Fruit fly (Drosophila melanogaster) whole organism, prepupa: ENCODE measurements around the gene Cpr66Cb.

Experiments
- Blimp-1 ChIP-seq: fragments of 200-800 bp; sonication (Bioruptor generic); optimal IDR thresholded peaks from 3 replicates; lab custom pipeline; 2017; ENCODE audit warnings: missing biosample characterization, missing genetic modification characterization, mild to moderate bottlenecking, moderate library complexity, missing genetic modification reagents
- CG10631 ChIP-seq: fragments of 200-800 bp; sonication (Bioruptor generic); optimal IDR thresholded peaks from 2 replicates; lab custom pipeline; 2016; ENCODE audit warnings: missing biosample characterization, missing genetic modification characterization
- CG10669 ChIP-seq: fragments of 200-800 bp; sonication (Bioruptor generic); optimal IDR thresholded peaks from 3 replicates; lab custom pipeline; 2018; ENCODE audit warnings: missing biosample characterization, mild to moderate bottlenecking, missing genetic modification characterization, moderate library complexity
- CG11294 ChIP-seq: fragments of 200-800 bp; sonication (Bioruptor generic); IDR thresholded peaks from 2 replicates; pipeline ENCODE4 v1.3.6; 2022; ENCODE audit warnings: missing biosample characterization, missing genetic modification characterization
- CG11762 ChIP-seq: fragments of 200-800 bp; sonication (Bioruptor generic); optimal IDR thresholded peaks from 3 replicates; lab custom pipeline; 2016; ENCODE audit warnings: missing biosample characterization, missing genetic modification characterization; ENCODE audit not compliant: insufficient read depth
- CG11902 ChIP-seq: fragments of 200-800 bp; sonication (Bioruptor generic); optimal IDR thresholded peaks from 3 replicates; lab custom pipeline; 2016; ENCODE audit warnings: missing biosample characterization, missing genetic modification characterization
- CG15336 ChIP-seq: fragments of 200-800 bp; sonication (Bioruptor generic); IDR thresholded peaks from 2 replicates; pipeline ENCODE4 v1.3.6; 2022; ENCODE audit warnings: missing biosample characterization, missing genetic modification characterization
- CG1621 ChIP-seq: fragments of 200-800 bp; sonication (Bioruptor generic); optimal IDR thresholded peaks from 3 replicates; lab custom pipeline; 2018; ENCODE audit warnings: missing biosample characterization, mild to moderate bottlenecking, missing genetic modification characterization
- CG16779 ChIP-seq: fragments of 200-800 bp; sonication (Bioruptor generic); optimal IDR thresholded peaks from 3 replicates; lab custom pipeline; 2017; ENCODE audit warnings: missing biosample characterization, mild to moderate bottlenecking, missing genetic modification characterization
- CG3032 ChIP-seq: fragments of 200-800 bp; optimal IDR thresholded peaks from 2 replicates; lab custom pipeline; 2019; ENCODE audit warnings: missing biosample characterization, mild to moderate bottlenecking, missing genetic modification characterization, moderate library complexity
- CG31627 ChIP-seq: fragments of 200-800 bp; sonication (Bioruptor generic); optimal IDR thresholded peaks from 3 replicates; lab custom pipeline; 2016; ENCODE audit warnings: missing biosample characterization, missing genetic modification characterization
- CG32006 ChIP-seq: fragments of 200-800 bp; sonication (Bioruptor generic); optimal IDR thresholded peaks from 3 replicates; lab custom pipeline; 2017; ENCODE audit warnings: missing biosample characterization, mild to moderate bottlenecking, missing genetic modification characterization
- CG34406 ChIP-seq: fragments of 200-800 bp; sonication (Bioruptor generic); optimal IDR thresholded peaks from 3 replicates; lab custom pipeline; 2016; ENCODE audit warnings: missing biosample characterization, missing genetic modification characterization
- CG3919 ChIP-seq: fragments of 200-800 bp; sonication (Bioruptor generic); optimal IDR thresholded peaks from 3 replicates; lab custom pipeline; 2016; ENCODE audit warnings: missing biosample characterization, missing genetic modification characterization
- CG4318 ChIP-seq: fragments of 200-800 bp; sonication (Bioruptor generic); optimal IDR thresholded peaks from 3 replicates; lab custom pipeline; 2017; ENCODE audit warnings: missing biosample characterization, mild to moderate bottlenecking, missing genetic modification characterization
- CG6276 ChIP-seq: fragments of 200-800 bp; sonication (Bioruptor generic); optimal IDR thresholded peaks from 2 replicates; lab custom pipeline; 2017; ENCODE audit warnings: missing biosample characterization, mild to moderate bottlenecking, missing genetic modification characterization
- CG6792 ChIP-seq: fragments of 200-800 bp; sonication (Bioruptor generic); optimal IDR thresholded peaks from 3 replicates; lab custom pipeline; 2016; ENCODE audit warnings: missing biosample characterization, missing genetic modification characterization
- CG6808 ChIP-seq: fragments of 200-800 bp; sonication (Bioruptor generic); optimal IDR thresholded peaks from 3 replicates; lab custom pipeline; 2017; ENCODE audit warnings: missing biosample characterization, missing genetic modification characterization, mild to moderate bottlenecking, moderate library complexity, missing genetic modification reagents
- CG7368 ChIP-seq: fragments of 200-800 bp; sonication (Bioruptor generic); optimal IDR thresholded peaks from 3 replicates; lab custom pipeline; 2016; ENCODE audit warnings: missing biosample characterization, missing genetic modification characterization
- CG8119 ChIP-seq: fragments of 200-800 bp; sonication (Bioruptor generic); IDR thresholded peaks from 3 replicates; pipeline ENCODE4 v1.3.6; 2022; ENCODE audit warnings: missing biosample characterization, missing genetic modification characterization
- CG8319 ChIP-seq: fragments of 200-800 bp; sonication (Bioruptor generic); optimal IDR thresholded peaks from 3 replicates; lab custom pipeline; 2016; ENCODE audit warnings: missing biosample characterization, missing genetic modification characterization
- CG8632 ChIP-seq: fragments of 200-800 bp; sonication (Bioruptor generic); optimal IDR thresholded peaks from 3 replicates; lab custom pipeline; 2016; ENCODE audit warnings: missing biosample characterization, missing genetic modification characterization
- CG9139 ChIP-seq: fragments of 200-800 bp; sonication (Bioruptor generic); optimal IDR thresholded peaks from 3 replicates; lab custom pipeline; 2017; ENCODE audit warnings: missing biosample characterization, mild to moderate bottlenecking, missing genetic modification characterization
- Eip78C ChIP-seq: fragments of 200-800 bp; sonication (Bioruptor generic); peaks from one replicate; lab custom pipeline; 2016; ENCODE audit warnings: missing biosample characterization, missing genetic modification characterization
- Ets21C ChIP-seq: fragments of 200-800 bp; sonication (Bioruptor generic); optimal IDR thresholded peaks from 3 replicates; lab custom pipeline; 2016; ENCODE audit warnings: missing biosample characterization, missing genetic modification characterization
- Ets96B ChIP-seq: fragments of 200-800 bp; optimal IDR thresholded peaks from 2 replicates; lab custom pipeline; 2019; ENCODE audit warnings: missing biosample characterization, mild to moderate bottlenecking, missing genetic modification characterization, moderate library complexity
- Gug ChIP-seq: fragments of 200-800 bp; sonication (Bioruptor generic); IDR thresholded peaks from 2 replicates; pipeline ENCODE4 v1.3.6; 2022; ENCODE audit warnings: missing biosample characterization, missing genetic modification characterization
- Hr38 ChIP-seq: sonication (Bioruptor generic); optimal IDR thresholded peaks from 2 replicates; lab custom pipeline; 2016; ENCODE audit warnings: missing biosample characterization, missing genetic modification characterization
- Hr39 ChIP-seq: fragments of 200-800 bp; sonication (Bioruptor generic); optimal IDR thresholded peaks from 2 replicates; lab custom pipeline; 2016; ENCODE audit warnings: missing biosample characterization, missing genetic modification characterization
- Lpt ChIP-seq: fragments of 200-800 bp; sonication (Bioruptor generic); optimal IDR thresholded peaks from 3 replicates; lab custom pipeline; 2016; ENCODE audit warnings: missing biosample characterization, missing genetic modification characterization
- OdsH ChIP-seq: fragments of 200-800 bp; sonication (Bioruptor generic); optimal IDR thresholded peaks from 3 replicates; lab custom pipeline; 2016; ENCODE audit warnings: missing biosample characterization, missing genetic modification characterization
- Smox ChIP-seq: fragments of 200-800 bp; sonication (Bioruptor generic); optimal IDR thresholded peaks from 3 replicates; lab custom pipeline; 2016; ENCODE audit warnings: missing biosample characterization, missing genetic modification characterization
- Sox14 ChIP-seq: fragments of 200-800 bp; sonication (Bioruptor generic); optimal IDR thresholded peaks from 3 replicates; lab custom pipeline; 2016; ENCODE audit warnings: missing biosample characterization, missing genetic modification characterization
- Sox15 ChIP-seq: fragments of 200-800 bp; sonication (Bioruptor generic); optimal IDR thresholded peaks from 3 replicates; lab custom pipeline; 2016; ENCODE audit warnings: missing biosample characterization, missing genetic modification characterization
- achi ChIP-seq: fragments of 200-800 bp; sonication (Bioruptor generic); optimal IDR thresholded peaks from 3 replicates; lab custom pipeline; 2016; ENCODE audit warnings: missing biosample characterization, missing genetic modification characterization
- acj6 ChIP-seq: fragments of 200-800 bp; sonication (Bioruptor generic); optimal IDR thresholded peaks from 3 replicates; lab custom pipeline; 2016; ENCODE audit warnings: missing biosample characterization, missing genetic modification characterization
- cyc ChIP-seq: fragments of 200-800 bp; sonication (Bioruptor generic); optimal IDR thresholded peaks from 3 replicates; lab custom pipeline; 2016; ENCODE audit warnings: missing biosample characterization, missing genetic modification characterization
- eg ChIP-seq: fragments of 200-800 bp; sonication (Bioruptor generic); IDR thresholded peaks from 3 replicates; pipeline ENCODE4 v1.3.6; 2022; ENCODE audit warnings: missing biosample characterization, missing genetic modification characterization
- esn ChIP-seq: fragments of 200-800 bp; sonication (Bioruptor generic); optimal IDR thresholded peaks from 2 replicates; lab custom pipeline; 2016; ENCODE audit warnings: missing biosample characterization, mild to moderate bottlenecking, missing genetic modification characterization, moderate library complexity
- fd59A ChIP-seq: fragments of 200-800 bp; sonication (Bioruptor generic); optimal IDR thresholded peaks from 2 replicates; lab custom pipeline; 2017; ENCODE audit warnings: missing biosample characterization, mild to moderate bottlenecking, missing genetic modification characterization, missing genetic modification reagents
- fd85E ChIP-seq: fragments of 200-800 bp; sonication (Bioruptor generic); optimal IDR thresholded peaks from 3 replicates; lab custom pipeline; 2016; ENCODE audit warnings: missing biosample characterization, missing genetic modification characterization
- fkh ChIP-seq: fragments of 200-800 bp; sonication (Bioruptor generic); optimal IDR thresholded peaks from 3 replicates; lab custom pipeline; 2017; ENCODE audit warnings: missing biosample characterization, mild to moderate bottlenecking, missing genetic modification characterization, moderate library complexity
- lz ChIP-seq: fragments of 200-800 bp; sonication (Bioruptor generic); optimal IDR thresholded peaks from 3 replicates; lab custom pipeline; 2016; ENCODE audit warnings: missing biosample characterization, missing genetic modification characterization
- net ChIP-seq: fragments of 200-800 bp; sonication (Bioruptor generic); optimal IDR thresholded peaks from 3 replicates; lab custom pipeline; 2016; ENCODE audit warnings: missing biosample characterization, missing genetic modification characterization
- pdm3 ChIP-seq: fragments of 200-800 bp; sonication (Bioruptor generic); optimal IDR thresholded peaks from 3 replicates; lab custom pipeline; 2016; ENCODE audit warnings: missing biosample characterization, missing genetic modification characterization
- salr ChIP-seq, 2 experiments: fragments of 200-800 bp; sonication (Bioruptor generic); optimal IDR thresholded peaks; 3 replicates each; lab custom pipeline; 2016 to 2018; ENCODE audit warnings: missing biosample characterization in 2 of 2, missing genetic modification characterization in 2 of 2, mild to moderate bottlenecking in 1 of 2
- spab ChIP-seq: fragments of 200-800 bp; sonication (Bioruptor generic); optimal IDR thresholded peaks from 2 replicates; lab custom pipeline; 2017; ENCODE audit warnings: missing biosample characterization, mild to moderate bottlenecking, missing genetic modification characterization, missing genetic modification reagents
- ss ChIP-seq, 2 experiments: fragments of 200-800 bp; sonication (Bioruptor generic); optimal IDR thresholded peaks; 2 replicates in 1 of 2; 3 replicates in 1 of 2; lab custom pipeline; 2017 to 2018; ENCODE audit warnings: mild to moderate bottlenecking in 2 of 2, missing biosample characterization in 2 of 2, missing genetic modification characterization in 2 of 2, moderate library complexity in 1 of 2
- svp ChIP-seq: fragments of 200-800 bp; sonication (Bioruptor generic); peaks from one replicate; lab custom pipeline; 2016; ENCODE audit warnings: missing biosample characterization, missing genetic modification characterization
- topi ChIP-seq: fragments of 200-800 bp; sonication (Bioruptor generic); optimal IDR thresholded peaks from 3 replicates; lab custom pipeline; 2016; ENCODE audit warnings: missing biosample characterization, missing genetic modification characterization
- vri ChIP-seq: fragments of 200-800 bp; sonication (Bioruptor generic); optimal IDR thresholded peaks from 3 replicates; lab custom pipeline; 2016; ENCODE audit warnings: missing biosample characterization, mild to moderate bottlenecking, missing genetic modification characterization

Cpr66Cb gene

DNA sequence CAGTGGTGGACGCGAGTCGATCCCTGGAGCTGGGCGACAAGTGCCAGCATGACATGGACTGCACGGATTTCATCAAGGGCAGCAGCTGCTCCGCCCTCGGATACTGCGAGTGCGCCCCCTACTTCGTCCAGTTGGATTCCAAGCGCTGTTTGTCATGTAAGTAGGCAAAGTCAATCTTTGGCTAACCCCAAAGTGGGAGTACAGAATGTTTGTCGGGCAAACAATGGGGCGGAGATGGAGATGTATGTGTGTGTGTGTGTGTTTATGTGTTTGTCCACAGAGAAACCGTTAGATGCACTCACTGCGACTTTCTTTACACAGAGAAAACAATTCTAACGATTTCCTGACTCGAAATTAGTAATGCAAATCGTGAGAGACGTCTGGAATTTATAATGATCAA is 42.7 kb downstream of the Cpr66Cb start:
- TF ChIP-seq fkh (GFP tag; lab: Kevin White, UChicago), result peak; percentile 50
- no peak for TF ChIP-seq CG11902 (GFP tag; lab: Kevin White, UChicago)

DNA sequence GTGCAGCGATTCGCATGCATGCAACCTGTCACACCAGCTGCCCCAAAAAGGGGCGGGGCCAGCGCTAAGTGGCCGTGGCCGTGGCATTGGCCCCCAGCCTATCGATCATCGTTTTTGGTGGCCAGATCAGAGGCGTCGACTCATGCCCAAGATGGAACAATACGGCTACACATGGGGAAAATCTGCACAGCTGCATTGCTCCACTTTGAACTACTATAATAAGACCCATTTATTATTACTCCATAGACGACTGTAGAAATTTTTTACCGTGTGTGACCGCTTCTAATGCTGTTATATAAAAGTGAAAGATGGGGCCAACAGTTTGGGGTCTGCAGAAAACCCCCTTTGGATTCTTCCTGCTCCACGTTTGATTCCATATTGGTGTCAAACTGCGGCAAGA is 47.5 kb downstream of the Cpr66Cb start:
- TF ChIP-seq OdsH (GFP tag; lab: Kevin White, UChicago) (peak; percentile 27), cyc (GFP tag; lab: Kevin White, UChicago) (no peak), CG6808 (GFP tag; lab: Kevin White, UChicago) (no peak), Eip78C (GFP tag; lab: Kevin White, UChicago) (peak; percentile 59), CG8319 (GFP tag; lab: Kevin White, UChicago) (no peak), CG10631 (GFP tag; lab: Kevin White, UChicago) (no peak), CG10669 (GFP tag; lab: Kevin White, UChicago) (no peak), fd59A (GFP tag; lab: Kevin White, UChicago) (no peak), spab (GFP tag; lab: Kevin White, UChicago) (no peak), CG11294 (GFP tag; lab: Robert Waterston, UW) (no peak), CG1621 (no peak), CG11762 (GFP tag; lab: Kevin White, UChicago) (no peak), vri (GFP tag; lab: Kevin White, UChicago) (no peak), Ets96B (no peak), CG31627 (GFP tag; lab: Kevin White, UChicago) (no peak), salr (GFP tag; optimal IDR thresholded peaks at IDR 0.05; lab: Kevin White, UChicago) (peak in 1 of 2 experiments; percentile 59), pdm3 (peak; percentile 23), net (GFP tag; lab: Kevin White, UChicago) (peak; percentile 24), Hr39 (GFP tag; lab: Kevin White, UChicago) (no peak), CG6792 (GFP tag; lab: Kevin White, UChicago) (no peak), fd85E (GFP tag; lab: Kevin White, UChicago) (no peak), CG3032 (tag; lab: Kevin White, UChicago) (no peak), CG34406 (GFP tag; lab: Kevin White, UChicago) (no peak), CG8119 (GFP tag; lab: Robert Waterston, UW) (peak; percentile 60), Lpt (GFP tag; lab: Kevin White, UChicago) (no peak), acj6 (GFP tag; lab: Kevin White, UChicago) (no peak), CG11902 (GFP tag; lab: Kevin White, UChicago) (no peak), CG4318 (GFP tag; lab: Kevin White, UChicago) (peak; percentile 59), Smox (GFP tag; lab: Kevin White, UChicago) (no peak), Sox14 (GFP tag; lab: Kevin White, UChicago) (no peak), esn (no peak), Ets21C (GFP tag; lab: Kevin White, UChicago) (no peak), Gug (GFP tag; lab: Robert Waterston, UW) (no peak), CG8632 (GFP tag; lab: Kevin White, UChicago) (no peak), eg (GFP tag; lab: Robert Waterston, UW) (peak; percentile 50; the same call in 2 of the 3 replicates), CG16779 (no peak), CG3919 (no peak), lz (GFP tag; lab: Kevin White, UChicago) (no peak), fkh (GFP tag; lab: Kevin White, UChicago) (no peak), Sox15 (no peak), CG6276 (peak; percentile 21), achi (GFP tag; lab: Kevin White, UChicago) (peak; percentile 27), ss (GFP tag; optimal IDR thresholded peaks at IDR 0.05; lab: Kevin White, UChicago) (peak in 1 of 2 experiments; percentile 38), topi (GFP tag; lab: Kevin White, UChicago) (no peak), CG32006 (GFP tag; lab: Kevin White, UChicago) (peak; percentile 84), svp (GFP tag; lab: Kevin White, UChicago) (no peak), CG15336 (GFP tag; lab: Robert Waterston, UW) (peak; percentile 73), Blimp-1 (GFP tag; lab: Kevin White, UChicago) (no peak), CG9139 (GFP tag; lab: Kevin White, UChicago) (no peak), CG7368 (GFP tag; lab: Kevin White, UChicago) (no peak), Hr38 (GFP tag; lab: Kevin White, UChicago) (no peak)
